Worm (Caenorhabditis elegans) whole organism, midembryonic: ENCODE measurements around the gene vit-1.

Experiments
- med-1 ChIP-seq: sonication (generic microtip); optimal IDR thresholded peaks from 2 replicates; lab custom pipeline; 2017; ENCODE audit warnings: missing genetic modification characterization, mild to moderate bottlenecking, missing compliant biosample characterization, antibody characterized with exemption, missing genetic modification reagents; ENCODE audit not compliant: insufficient read depth
- ref-1 ChIP-seq: fragments of 200-800 bp; sonication (Bioruptor generic); conservative IDR thresholded peaks from 2 replicates; pipeline ENCODE4 v1.3.6; 2022; ENCODE audit warnings: missing genetic modification reagents, missing genetic modification characterization, missing compliant biosample characterization
- tab-1 ChIP-seq: fragments of 200-800 bp; sonication (Bioruptor generic); IDR thresholded peaks from 2 replicates; pipeline ENCODE4 v1.3.6; 2022; ENCODE audit warnings: missing genetic modification characterization, missing compliant biosample characterization

DNA sequence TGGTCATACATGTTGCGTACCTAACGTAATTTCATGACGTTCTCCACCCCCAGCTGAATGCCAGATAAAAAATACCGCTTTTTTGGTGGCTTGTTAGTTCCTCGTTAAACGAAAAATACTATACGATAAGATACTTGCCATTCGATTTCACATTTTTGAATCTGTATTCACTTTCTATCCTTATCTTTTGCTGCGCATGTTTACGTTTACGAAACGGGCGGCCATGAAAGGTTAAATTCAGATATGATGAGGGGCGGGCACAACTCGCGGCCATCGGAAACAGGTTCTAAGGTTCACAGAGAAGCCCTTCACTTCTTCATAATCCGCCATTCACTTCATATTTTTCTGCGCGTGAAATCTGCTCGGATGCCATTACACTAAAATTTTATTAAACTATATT, 51.1 kb downstream of the vit-1 start:
- TF ChIP-seq tab-1 (no peak), med-1 (GFP tag; lab: Kevin White, UChicago) (no peak), ref-1 (GFP tag; lab: Robert Waterston, UW) (no peak)
